Fruit fly (Drosophila melanogaster) whole organism, embryonic: ENCODE data around the gene fz4.
A peak's percentile ranks its signal among the peaks of the same experiment; 100 is the strongest.

Experiments
- BEAF-32 ChIP-seq: fragments of 200-800 bp; sonication (Bioruptor generic); optimal IDR thresholded peaks from 3 replicates; lab custom pipeline; 2017; ENCODE audit warnings: missing biosample characterization, missing genetic modification characterization, mild to moderate bottlenecking, moderate library complexity, missing genetic modification reagents
- Bdp1 ChIP-seq: fragments of 200-800 bp; sonication (Bioruptor generic); optimal IDR thresholded peaks from 3 replicates; lab custom pipeline; 2016; ENCODE audit warnings: missing biosample characterization, missing genetic modification characterization
- CG10431 ChIP-seq: fragments of 200-800 bp; sonication (Bioruptor generic); optimal IDR thresholded peaks from 3 replicates; lab custom pipeline; 2018; ENCODE audit warnings: missing biosample characterization, mild to moderate bottlenecking, missing genetic modification characterization
- CG10462 ChIP-seq: fragments of 200-800 bp; sonication (Bioruptor generic); optimal IDR thresholded peaks from 2 replicates; lab custom pipeline; 2016; ENCODE audit warnings: missing biosample characterization, missing genetic modification characterization
- CG11247 ChIP-seq: fragments of 200-800 bp; sonication (Bioruptor generic); IDR thresholded peaks from 2 replicates; pipeline ENCODE4 v1.3.6; 2022; ENCODE audit warnings: missing biosample characterization, missing genetic modification characterization
- CG11398 ChIP-seq: fragments of 200-800 bp; sonication (Bioruptor generic); optimal IDR thresholded peaks from 2 replicates; lab custom pipeline; 2016; ENCODE audit warnings: missing biosample characterization, missing genetic modification characterization
- CG11504 ChIP-seq: fragments of 200-800 bp; sonication (Bioruptor generic); optimal IDR thresholded peaks from 3 replicates; lab custom pipeline; 2019; ENCODE audit warnings: missing biosample characterization, mild to moderate bottlenecking, missing genetic modification characterization, moderate library complexity
- CG12071 ChIP-seq: fragments of 200-800 bp; sonication (Bioruptor generic); optimal IDR thresholded peaks from 3 replicates; lab custom pipeline; 2018; ENCODE audit warnings: missing biosample characterization, mild to moderate bottlenecking, missing genetic modification characterization
- CG12155 ChIP-seq: fragments of 200-800 bp; sonication (Bioruptor generic); optimal IDR thresholded peaks from 3 replicates; lab custom pipeline; 2016; ENCODE audit warnings: missing biosample characterization, missing genetic modification characterization
- CG16779 ChIP-seq: fragments of 200-800 bp; sonication (Bioruptor generic); IDR thresholded peaks from 2 replicates; pipeline ENCODE4 v1.3.6; 2022; ENCODE audit warnings: missing biosample characterization, missing genetic modification characterization
- CG16813 ChIP-seq: fragments of 200-800 bp; sonication (Bioruptor generic); IDR thresholded peaks from 3 replicates; pipeline ENCODE4 v1.3.6; 2022; ENCODE audit warnings: missing biosample characterization, missing genetic modification characterization; ENCODE audit not compliant: partially characterized antibody
- CG17361 ChIP-seq: fragments of 200-800 bp; sonication (Bioruptor generic); IDR thresholded peaks from 3 replicates; pipeline ENCODE4 v1.3.6; 2022; ENCODE audit warnings: missing biosample characterization, missing genetic modification characterization
- CG2875 ChIP-seq: fragments of 200-800 bp; sonication (Bioruptor generic); optimal IDR thresholded peaks from 2 replicates; lab custom pipeline; 2017; ENCODE audit warnings: missing biosample characterization, mild to moderate bottlenecking, missing genetic modification characterization, missing genetic modification reagents
- CG2889 ChIP-seq: fragments of 200-800 bp; sonication (Bioruptor generic); IDR thresholded peaks from 3 replicates; pipeline ENCODE4 v1.3.6; 2022; ENCODE audit warnings: missing biosample characterization, missing genetic modification characterization
- CG32772 ChIP-seq: fragments of 200-800 bp; sonication (Bioruptor generic); IDR thresholded peaks from 2 replicates; pipeline ENCODE4 v1.3.6; 2022; ENCODE audit warnings: missing biosample characterization, missing genetic modification characterization
- CG34376 ChIP-seq: fragments of 200-800 bp; sonication (Bioruptor generic); optimal IDR thresholded peaks from 2 replicates; lab custom pipeline; 2018; ENCODE audit warnings: missing biosample characterization, mild to moderate bottlenecking, missing genetic modification characterization
- CG6791 ChIP-seq: fragments of 200-800 bp; sonication (Bioruptor generic); IDR thresholded peaks from 3 replicates; pipeline ENCODE4 v1.3.6; 2022; ENCODE audit warnings: missing biosample characterization, missing genetic modification characterization; ENCODE audit not compliant: partially characterized antibody
- CG7556 ChIP-seq: fragments of 200-800 bp; sonication (Bioruptor generic); optimal IDR thresholded peaks from 2 replicates; lab custom pipeline; 2017; ENCODE audit warnings: missing biosample characterization, mild to moderate bottlenecking, missing genetic modification characterization
- CG7987 ChIP-seq: fragments of 200-800 bp; sonication (Bioruptor generic); optimal IDR thresholded peaks from 2 replicates; lab custom pipeline; 2018; ENCODE audit warnings: missing biosample characterization, mild to moderate bottlenecking, missing genetic modification characterization, moderate library complexity
- CG8290 ChIP-seq, 3 experiments: fragments of 200-800 bp; sonication (Bioruptor generic); optimal IDR thresholded peaks; 2 replicates each; lab custom pipeline; 2016 to 2019; ENCODE audit warnings: missing biosample characterization in 3 of 3, missing genetic modification characterization in 3 of 3, mild to moderate bottlenecking in 2 of 3, moderate library complexity in 1 of 3
- CG9932 ChIP-seq: fragments of 200-800 bp; sonication (Bioruptor generic); IDR thresholded peaks from 2 replicates; pipeline ENCODE4 v1.3.6; 2022; ENCODE audit warnings: missing biosample characterization, missing genetic modification characterization
- CTCF ChIP-seq: fragments of 200-800 bp; sonication (Bioruptor generic); optimal IDR thresholded peaks from 2 replicates; lab custom pipeline; 2017; ENCODE audit warnings: missing biosample characterization, mild to moderate bottlenecking, missing genetic modification characterization, moderate library complexity
- CrebB ChIP-seq: fragments of 200-800 bp; sonication (Bioruptor generic); optimal IDR thresholded peaks from 3 replicates; lab custom pipeline; 2018; ENCODE audit warnings: missing biosample characterization, mild to moderate bottlenecking, missing genetic modification characterization
- E2f2 ChIP-seq: fragments of 200-800 bp; sonication (Bioruptor generic); IDR thresholded peaks from 2 replicates; pipeline ENCODE4 v1.3.6; 2022; ENCODE audit warnings: missing biosample characterization, missing genetic modification characterization
- Ets65A ChIP-seq: fragments of 200-800 bp; sonication (Bioruptor generic); peaks from one replicate; lab custom pipeline; 2016; ENCODE audit warnings: missing biosample characterization, missing genetic modification characterization
- MTF-1 ChIP-seq: fragments of 200-800 bp; sonication (Bioruptor generic); optimal IDR thresholded peaks from 2 replicates; lab custom pipeline; 2018; ENCODE audit warnings: missing biosample characterization, mild to moderate bottlenecking, missing genetic modification characterization, borderline replicate concordance
- NK7.1 ChIP-seq: fragments of 200-800 bp; sonication (Bioruptor generic); optimal IDR thresholded peaks from 3 replicates; lab custom pipeline; 2016; ENCODE audit warnings: missing biosample characterization, missing genetic modification characterization
- Nf-YB ChIP-seq: fragments of 200-800 bp; sonication (Bioruptor generic); optimal IDR thresholded peaks from 3 replicates; lab custom pipeline; 2019; ENCODE audit warnings: missing biosample characterization, mild to moderate bottlenecking, missing genetic modification characterization, moderate library complexity
- Oli ChIP-seq: fragments of 200-800 bp; sonication (Bioruptor generic); optimal IDR thresholded peaks from 2 replicates; lab custom pipeline; 2018; ENCODE audit warnings: missing biosample characterization, mild to moderate bottlenecking, missing genetic modification characterization, moderate library complexity
- Sin3A ChIP-seq: fragments of >200 bp; optimal IDR thresholded peaks from 2 replicates; lab custom pipeline; 2018
- Sry-δ ChIP-seq: fragments of 200-800 bp; sonication (Bioruptor generic); optimal IDR thresholded peaks from 2 replicates; lab custom pipeline; 2016; ENCODE audit warnings: missing biosample characterization, missing genetic modification characterization
- Vsx1 ChIP-seq: fragments of 200-800 bp; sonication (Bioruptor generic); optimal IDR thresholded peaks from 2 replicates; lab custom pipeline; 2017; ENCODE audit warnings: missing biosample characterization, mild to moderate bottlenecking, missing genetic modification characterization, missing genetic modification reagents
- ap ChIP-seq: fragments of 200-800 bp; sonication (Bioruptor generic); IDR thresholded peaks from 2 replicates; pipeline ENCODE4 v1.3.6; 2022; ENCODE audit warnings: missing biosample characterization, missing genetic modification characterization
- chm ChIP-seq: fragments of 200-800 bp; sonication (Bioruptor generic); IDR thresholded peaks from 2 replicates; pipeline ENCODE4 v1.3.6; 2022; ENCODE audit warnings: missing biosample characterization, missing genetic modification characterization
- cwo ChIP-seq: fragments of 200-800 bp; sonication (Bioruptor generic); optimal IDR thresholded peaks from 3 replicates; lab custom pipeline; 2017; ENCODE audit warnings: missing biosample characterization, missing genetic modification characterization, mild to moderate bottlenecking, moderate library complexity, missing genetic modification reagents
- dysf ChIP-seq: fragments of 200-800 bp; sonication (Bioruptor generic); IDR thresholded peaks from 3 replicates; pipeline ENCODE4 v1.3.6; 2022; ENCODE audit warnings: missing biosample characterization, missing genetic modification characterization
- eve ChIP-seq, 2 experiments: fragments of >200 bp; optimal IDR thresholded peaks; 2 replicates each; lab custom pipeline; 2017; ENCODE audit warnings: missing biosample characterization in 2 of 2, missing genetic modification characterization in 2 of 2
- ftz-f1 ChIP-seq: fragments of 200-800 bp; sonication (Bioruptor generic); optimal IDR thresholded peaks from 2 replicates; lab custom pipeline; 2016; ENCODE audit warnings: missing biosample characterization, missing genetic modification characterization
- gro ChIP-seq: fragments of 200-800 bp; sonication (Bioruptor generic); optimal IDR thresholded peaks from 2 replicates; lab custom pipeline; 2016; ENCODE audit warnings: missing biosample characterization, missing genetic modification characterization
- gsb ChIP-seq: fragments of 200-800 bp; sonication (Bioruptor generic); IDR thresholded peaks from 2 replicates; pipeline ENCODE4 v1.3.6; 2022; ENCODE audit warnings: missing biosample characterization, missing genetic modification characterization
- gsb-n ChIP-seq: fragments of 200-800 bp; sonication (Bioruptor generic); optimal IDR thresholded peaks from 3 replicates; lab custom pipeline; 2018; ENCODE audit warnings: missing biosample characterization, mild to moderate bottlenecking, missing genetic modification characterization
- h ChIP-seq: fragments of >200 bp; optimal IDR thresholded peaks from 2 replicates; lab custom pipeline; 2017
- her ChIP-seq: fragments of 200-800 bp; sonication (Bioruptor generic); optimal IDR thresholded peaks from 2 replicates; lab custom pipeline; 2016; ENCODE audit warnings: missing biosample characterization, missing genetic modification characterization
- insv ChIP-seq, 2 experiments: fragments of 200-800 bp; sonication (Bioruptor generic); optimal IDR thresholded peaks; 3 replicates each; lab custom pipeline; 2016 to 2018; ENCODE audit warnings: missing biosample characterization in 2 of 2, missing genetic modification characterization in 2 of 2
- inv ChIP-seq: fragments of 200-800 bp; sonication (Bioruptor generic); IDR thresholded peaks from 2 replicates; pipeline ENCODE4 v1.3.6; 2022; ENCODE audit warnings: missing biosample characterization, missing genetic modification characterization; ENCODE audit not compliant: partially characterized antibody
- knrl ChIP-seq: fragments of 200-800 bp; sonication (Bioruptor generic); IDR thresholded peaks from 3 replicates; pipeline ENCODE4 v1.3.6; 2022; ENCODE audit warnings: missing biosample characterization, missing genetic modification characterization; ENCODE audit not compliant: partially characterized antibody
- lbe ChIP-seq: fragments of 200-800 bp; sonication (Bioruptor generic); optimal IDR thresholded peaks from 2 replicates; lab custom pipeline; 2016; ENCODE audit warnings: missing biosample characterization, mild to moderate bottlenecking, missing genetic modification characterization
- oc ChIP-seq: fragments of 200-800 bp; sonication (Bioruptor generic); optimal IDR thresholded peaks from 2 replicates; lab custom pipeline; 2018; ENCODE audit warnings: missing biosample characterization, mild to moderate bottlenecking, missing genetic modification characterization, moderate library complexity
- peb ChIP-seq: fragments of 200-800 bp; sonication (Bioruptor generic); IDR thresholded peaks from 2 replicates; pipeline ENCODE4 v1.3.6; 2022; ENCODE audit warnings: missing biosample characterization, missing genetic modification characterization
- sim ChIP-seq: fragments of 200-800 bp; sonication (Bioruptor generic); IDR thresholded peaks from 2 replicates; pipeline ENCODE4 v1.3.6; 2022; ENCODE audit warnings: missing biosample characterization, missing genetic modification characterization
- toy ChIP-seq: fragments of 200-800 bp; sonication (Bioruptor generic); IDR thresholded peaks from 2 replicates; pipeline ENCODE4 v1.3.6; 2022; ENCODE audit warnings: missing biosample characterization, missing genetic modification characterization
- unc-4 ChIP-seq: fragments of 200-800 bp; sonication (Bioruptor generic); IDR thresholded peaks from 2 replicates; pipeline ENCODE4 v1.3.6; 2022; ENCODE audit warnings: missing biosample characterization, missing genetic modification characterization; ENCODE audit not compliant: partially characterized antibody

The fz4 gene

dm6 chrX:7102013-7102520 is 8.1 kb downstream of the fz4 start, which contains the start of gene CG4615 (continued):
- TF ChIP-seq Sin3A (lab: Kevin White, UChicago) (no peak), BEAF-32 (GFP tag; lab: Kevin White, UChicago) (peak; percentile 87), CG16813 (GFP tag; lab: Robert Waterston, UW) (peak; percentile 84), CG34376 (no peak), gsb-n (tag; lab: Kevin White, UChicago) (no peak), CG7556 (GFP tag; lab: Kevin White, UChicago) (no peak), CG2875 (GFP tag; lab: Kevin White, UChicago) (no peak), insv (GFP tag; optimal IDR thresholded peaks at IDR 0.05; lab: Kevin White, UChicago) (no peak), CG8290 (GFP tag; optimal IDR thresholded peaks at IDR 0.05; lab: Kevin White, UChicago) (no peak), CG8290 (tag; optimal IDR thresholded peaks at IDR 0.05; lab: Kevin White, UChicago) (peak in 1 of 2 experiments; percentile 53), gro (no peak), dysf (GFP tag; lab: Robert Waterston, UW) (no peak; the same call in 2 of the 3 replicates), chm (GFP tag; lab: Robert Waterston, UW) (peak; percentile 11; the same call in 1 of the 2 replicates), CG7987 (GFP tag; lab: Kevin White, UChicago) (no peak), CG32772 (GFP tag; lab: Robert Waterston, UW) (no peak), Vsx1 (no peak), peb (GFP tag; lab: Robert Waterston, UW) (peak; percentile 9; the same call in 1 of the 2 replicates), h (no peak), CG11398 (no peak), CG11247 (GFP tag; lab: Robert Waterston, UW) (peak; percentile 42; the same call in 1 of the 2 replicates), CG12155 (GFP tag; lab: Kevin White, UChicago) (no peak), knrl (GFP tag; lab: Robert Waterston, UW) (peak; percentile 89), unc-4 (GFP tag; lab: Robert Waterston, UW) (peak; percentile 92), E2f2 (peak; percentile 59), CG12071 (no peak), CG10431 (GFP tag; lab: Kevin White, UChicago) (no peak), CG2889 (GFP tag; lab: Robert Waterston, UW) (no peak), CG17361 (GFP tag; lab: Robert Waterston, UW) (no peak), eve (GFP tag; optimal IDR thresholded peaks at IDR 0.05; lab: Kevin White, UChicago) (no peak), CG16779 (GFP tag; lab: Robert Waterston, UW) (no peak), CG10462 (GFP tag; lab: Kevin White, UChicago) (no peak), cwo (no peak), sim (GFP tag; lab: Robert Waterston, UW) (no peak), ap (GFP tag; lab: Robert Waterston, UW) (no peak), ftz-f1 (peak; percentile 1), CG9932 (GFP tag; lab: Robert Waterston, UW) (peak; percentile 83), Bdp1 (no peak), oc (tag; lab: Kevin White, UChicago) (no peak), Oli (tag; lab: Kevin White, UChicago) (no peak), inv (GFP tag; lab: Robert Waterston, UW) (peak; percentile 84), NK7.1 (GFP tag; lab: Kevin White, UChicago) (no peak), CG6791 (GFP tag; lab: Robert Waterston, UW) (peak; percentile 85), lbe (GFP tag; lab: Kevin White, UChicago) (no peak), CTCF (no peak), MTF-1 (no peak), CrebB (no peak), Nf-YB (GFP tag; lab: Kevin White, UChicago) (no peak), her (GFP tag; lab: Kevin White, UChicago) (no peak), Sry-δ (GFP tag; lab: Kevin White, UChicago) (peak; percentile 87), gsb (GFP tag; lab: Robert Waterston, UW) (no peak), toy (GFP tag; lab: Robert Waterston, UW) (no peak), Ets65A (GFP tag; lab: Kevin White, UChicago) (peak; percentile 60), CG11504 (tag; lab: Kevin White, UChicago) (no peak)
